Fruit fly (Drosophila melanogaster) whole organism, prepupa: ENCODE measurements around the gene CG33664.

Source experiments
- CG16779 ChIP-seq: fragments of 200-800 bp; sonication (Bioruptor generic); optimal IDR thresholded peaks from 3 replicates; lab custom pipeline; 2017; ENCODE audit warnings: missing biosample characterization, mild to moderate bottlenecking, missing genetic modification characterization
- CG6276 ChIP-seq: fragments of 200-800 bp; sonication (Bioruptor generic); optimal IDR thresholded peaks from 2 replicates; lab custom pipeline; 2017; ENCODE audit warnings: missing biosample characterization, mild to moderate bottlenecking, missing genetic modification characterization
- CG6808 ChIP-seq: fragments of 200-800 bp; sonication (Bioruptor generic); optimal IDR thresholded peaks from 3 replicates; lab custom pipeline; 2017; ENCODE audit warnings: missing biosample characterization, missing genetic modification characterization, mild to moderate bottlenecking, moderate library complexity, missing genetic modification reagents
- Lpt ChIP-seq: fragments of 200-800 bp; sonication (Bioruptor generic); optimal IDR thresholded peaks from 3 replicates; lab custom pipeline; 2016; ENCODE audit warnings: missing biosample characterization, missing genetic modification characterization
- Sox102F ChIP-seq: fragments of 200-800 bp; sonication (Bioruptor generic); optimal IDR thresholded peaks from 2 replicates; lab custom pipeline; 2016; ENCODE audit warnings: missing biosample characterization, mild to moderate bottlenecking, missing genetic modification characterization
- fkh ChIP-seq: fragments of 200-800 bp; sonication (Bioruptor generic); optimal IDR thresholded peaks from 3 replicates; lab custom pipeline; 2017; ENCODE audit warnings: missing biosample characterization, mild to moderate bottlenecking, missing genetic modification characterization, moderate library complexity
- salr ChIP-seq, 2 experiments: fragments of 200-800 bp; sonication (Bioruptor generic); optimal IDR thresholded peaks; 3 replicates each; lab custom pipeline; 2016 to 2018; ENCODE audit warnings: missing biosample characterization in 2 of 2, missing genetic modification characterization in 2 of 2, mild to moderate bottlenecking in 1 of 2

- TF ChIP-seq CG16779 (tag; lab: Kevin White, UChicago) (no peak), salr (GFP tag; optimal IDR thresholded peaks at IDR 0.05; lab: Kevin White, UChicago) (no peak), CG6276 (GFP tag; lab: Kevin White, UChicago) (no peak), CG6808 (GFP tag; lab: Kevin White, UChicago) (no peak), Sox102F (no peak), Lpt (GFP tag; lab: Kevin White, UChicago) (no peak), fkh (GFP tag; lab: Kevin White, UChicago) (no peak)
These were observed 7.3 kb upstream of the CG33664 start for dm6 chrX:6376748-6377147.
